Worm (Caenorhabditis elegans) whole organism, L3 larva: ENCODE measurements around the gene iglr-1.

ENCODE experiments used
- ceh-16 ChIP-seq: sonication (generic microtip); optimal IDR thresholded peaks from 2 replicates; lab custom pipeline; 2017; ENCODE audit warnings: missing biosample characterization, missing genetic modification characterization
- ceh-28 ChIP-seq: fragments of 150-350 bp; optimal IDR thresholded peaks from 2 replicates; lab custom pipeline; 2014; ENCODE audit warnings: missing biosample characterization, missing genetic modification reagents, missing genetic modification characterization
- ceh-9 ChIP-seq: sonication (generic microtip); optimal IDR thresholded peaks from 2 replicates; lab custom pipeline; 2018; ENCODE audit warnings: missing biosample characterization, missing genetic modification characterization
- daf-12 ChIP-seq: fragments of 150-350 bp; optimal IDR thresholded peaks from 2 replicates; lab custom pipeline; 2014; ENCODE audit warnings: missing biosample characterization, missing genetic modification reagents, missing genetic modification characterization
- egl-27 ChIP-seq: sonication (generic microtip); optimal IDR thresholded peaks from 4 replicates; lab custom pipeline; 2017; ENCODE audit warnings: missing biosample characterization, missing genetic modification reagents, missing genetic modification characterization
- egl-5 ChIP-seq: fragments of 150-350 bp; optimal IDR thresholded peaks from 2 replicates; lab custom pipeline; 2017; ENCODE audit warnings: missing biosample characterization, missing genetic modification reagents, missing genetic modification characterization, inconsistent platforms
- elt-1 ChIP-seq: fragments of 150-350 bp; optimal IDR thresholded peaks from 2 replicates; lab custom pipeline; 2014; ENCODE audit warnings: missing biosample characterization, missing genetic modification characterization
- elt-2 ChIP-seq: sonication (generic microtip); optimal IDR thresholded peaks from 2 replicates; lab custom pipeline; 2016; ENCODE audit warnings: missing genetic modification reagents, mild to moderate bottlenecking, missing genetic modification characterization, missing compliant biosample characterization
- elt-3 ChIP-seq, 3 experiments: fragments of 150-350 bp in 1 of 3; sonication (generic microtip) in 2 of 3; optimal IDR thresholded peaks; 2 replicates in 2 of 3; 4 replicates in 1 of 3; lab custom pipeline; 2014 to 2017; ENCODE audit warnings: missing biosample characterization in 3 of 3, missing genetic modification characterization in 3 of 3
- eor-1 ChIP-seq, 2 experiments: fragments of 150-350 bp; optimal IDR thresholded peaks; 2 replicates each; lab custom pipeline; 2014 to 2018; ENCODE audit warnings: missing biosample characterization in 2 of 2, missing genetic modification characterization in 2 of 2
- fkh-10 ChIP-seq: sonication (generic microtip); optimal IDR thresholded peaks from 2 replicates; lab custom pipeline; 2017; ENCODE audit warnings: missing biosample characterization, missing genetic modification reagents, missing genetic modification characterization
- fkh-2 ChIP-seq: fragments of 150-350 bp; optimal IDR thresholded peaks from 2 replicates; lab custom pipeline; 2014; ENCODE audit warnings: missing biosample characterization, missing genetic modification reagents, missing genetic modification characterization
- hmg-11 ChIP-seq: sonication (generic microtip); optimal IDR thresholded peaks from 2 replicates; lab custom pipeline; 2016; ENCODE audit warnings: missing genetic modification characterization, missing compliant biosample characterization
- jun-1 ChIP-seq: fragments of 150-350 bp; optimal IDR thresholded peaks from 2 replicates; lab custom pipeline; 2014; ENCODE audit warnings: missing biosample characterization, missing genetic modification reagents, missing genetic modification characterization
- lin-15B ChIP-seq: fragments of 150-350 bp; optimal IDR thresholded peaks from 2 replicates; lab custom pipeline; 2014; ENCODE audit warnings: missing biosample characterization, missing genetic modification characterization
- lin-39 ChIP-seq: fragments of 150-350 bp; optimal IDR thresholded peaks from 2 replicates; lab custom pipeline; 2018; ENCODE audit warnings: missing biosample characterization, missing genetic modification reagents, missing genetic modification characterization
- nfya-1 ChIP-seq: sonication (generic microtip); optimal IDR thresholded peaks from 2 replicates; lab custom pipeline; 2017; ENCODE audit warnings: missing genetic modification characterization, mild to moderate bottlenecking, missing compliant biosample characterization, antibody characterized with exemption, moderate library complexity; ENCODE audit not compliant: insufficient read depth
- nhr-12 ChIP-seq: fragments of 150-350 bp; optimal IDR thresholded peaks from 2 replicates; lab custom pipeline; 2014; ENCODE audit warnings: missing biosample characterization, missing genetic modification characterization
- nhr-23 ChIP-seq: fragments of 150-350 bp; optimal IDR thresholded peaks from 2 replicates; lab custom pipeline; 2014; ENCODE audit warnings: missing biosample characterization, missing genetic modification reagents, missing genetic modification characterization
- nhr-25 ChIP-seq: sonication (generic microtip); optimal IDR thresholded peaks from 2 replicates; lab custom pipeline; 2017; ENCODE audit warnings: missing biosample characterization, missing genetic modification characterization
- nhr-28 ChIP-seq: fragments of 150-350 bp; optimal IDR thresholded peaks from 2 replicates; lab custom pipeline; 2014; ENCODE audit warnings: missing biosample characterization, missing genetic modification characterization
- nhr-43 ChIP-seq: sonication (generic microtip); optimal IDR thresholded peaks from 2 replicates; lab custom pipeline; 2016; ENCODE audit warnings: mild to moderate bottlenecking, missing genetic modification characterization, missing compliant biosample characterization; ENCODE audit not compliant: poor library complexity, severe bottlenecking
- nhr-77 ChIP-seq: fragments of 150-350 bp; optimal IDR thresholded peaks from 2 replicates; lab custom pipeline; 2014; ENCODE audit warnings: missing biosample characterization, missing genetic modification characterization
- pha-4 ChIP-seq: fragments of 150-350 bp; optimal IDR thresholded peaks from 2 replicates; lab custom pipeline; 2014; ENCODE audit warnings: missing biosample characterization, missing genetic modification reagents, missing genetic modification characterization
- pqm-1 ChIP-seq: fragments of 150-350 bp; optimal IDR thresholded peaks from 2 replicates; lab custom pipeline; 2017; ENCODE audit warnings: missing biosample characterization, missing genetic modification characterization, inconsistent platforms
- sea-2 ChIP-seq: fragments of 150-350 bp; sonication (generic microtip); optimal IDR thresholded peaks from 4 replicates; lab custom pipeline; 2014; ENCODE audit warnings: missing biosample characterization, missing genetic modification reagents, missing genetic modification characterization
- skn-1 ChIP-seq: fragments of 150-350 bp; optimal IDR thresholded peaks from 2 replicates; lab custom pipeline; 2014; ENCODE audit warnings: missing biosample characterization, missing genetic modification characterization
- snpc-4 ChIP-seq: fragments of 150-350 bp; optimal IDR thresholded peaks from 2 replicates; lab custom pipeline; 2014; ENCODE audit warnings: missing biosample characterization, missing genetic modification characterization
- unc-62 ChIP-seq: fragments of 150-350 bp; sonication (generic microtip); optimal IDR thresholded peaks from 4 replicates; lab custom pipeline; 2014; ENCODE audit warnings: missing biosample characterization, missing genetic modification reagents, missing genetic modification characterization

The iglr-1 gene

ce11 chrX:14954548-14954947, 36.6 kb downstream of the iglr-1 start, which contains the start of gene pag-3:
Gene pag-3 (minus strand): TSS chrX:14954648.
- TF ChIP-seq nhr-28 (tag; lab: Kevin White, UChicago): no peak
- TF ChIP-seq, all 47 proteins: peak for 0

- TF ChIP-seq elt-1 (tag; lab: Kevin White, UChicago) (no peak), skn-1 (tag; lab: Kevin White, UChicago) (no peak), unc-62 (GFP tag; lab: Kevin White, UChicago) (no peak), nhr-43 (tag; lab: Kevin White, UChicago) (no peak), egl-27 (no peak), nfya-1 (no peak), ceh-9 (tag; lab: Kevin White, UChicago) (no peak), ceh-16 (no peak), sea-2 (no peak), nhr-25 (tag; lab: Kevin White, UChicago) (no peak), nhr-12 (no peak), fkh-10 (GFP tag; lab: Kevin White, UChicago) (no peak), lin-39 (tag; lab: Kevin White, UChicago) (no peak), egl-5 (no peak), fkh-2 (no peak), nhr-28 (tag; lab: Kevin White, UChicago) (no peak), nhr-77 (tag; lab: Kevin White, UChicago) (no peak)
Measured at ce11 chrX:14951797-14952196, 39.4 kb downstream of the iglr-1 start.

DNA sequence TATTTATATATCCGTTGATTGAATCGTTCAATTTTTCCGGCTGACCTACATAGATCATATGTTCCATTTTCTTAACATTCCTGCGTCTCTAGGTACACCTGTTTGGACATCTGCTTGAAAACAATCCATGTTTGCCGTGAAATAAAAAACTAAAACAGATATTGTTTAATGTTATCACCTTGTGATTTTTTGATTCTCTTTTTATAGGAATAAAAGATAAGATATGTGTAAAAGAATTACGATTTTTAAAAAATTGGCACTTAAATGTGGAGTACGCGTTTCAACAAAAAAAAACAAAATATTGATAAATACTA, 43.9 kb downstream of the iglr-1 start:
- TF ChIP-seq fkh-2: no peak
- TF ChIP-seq pha-4 (tag; lab: Kevin White, UChicago): peak; percentile 3
- peak; percentile 76 for TF ChIP-seq nhr-23 (tag; lab: Kevin White, UChicago)
- no peak for TF ChIP-seq egl-5

DNA sequence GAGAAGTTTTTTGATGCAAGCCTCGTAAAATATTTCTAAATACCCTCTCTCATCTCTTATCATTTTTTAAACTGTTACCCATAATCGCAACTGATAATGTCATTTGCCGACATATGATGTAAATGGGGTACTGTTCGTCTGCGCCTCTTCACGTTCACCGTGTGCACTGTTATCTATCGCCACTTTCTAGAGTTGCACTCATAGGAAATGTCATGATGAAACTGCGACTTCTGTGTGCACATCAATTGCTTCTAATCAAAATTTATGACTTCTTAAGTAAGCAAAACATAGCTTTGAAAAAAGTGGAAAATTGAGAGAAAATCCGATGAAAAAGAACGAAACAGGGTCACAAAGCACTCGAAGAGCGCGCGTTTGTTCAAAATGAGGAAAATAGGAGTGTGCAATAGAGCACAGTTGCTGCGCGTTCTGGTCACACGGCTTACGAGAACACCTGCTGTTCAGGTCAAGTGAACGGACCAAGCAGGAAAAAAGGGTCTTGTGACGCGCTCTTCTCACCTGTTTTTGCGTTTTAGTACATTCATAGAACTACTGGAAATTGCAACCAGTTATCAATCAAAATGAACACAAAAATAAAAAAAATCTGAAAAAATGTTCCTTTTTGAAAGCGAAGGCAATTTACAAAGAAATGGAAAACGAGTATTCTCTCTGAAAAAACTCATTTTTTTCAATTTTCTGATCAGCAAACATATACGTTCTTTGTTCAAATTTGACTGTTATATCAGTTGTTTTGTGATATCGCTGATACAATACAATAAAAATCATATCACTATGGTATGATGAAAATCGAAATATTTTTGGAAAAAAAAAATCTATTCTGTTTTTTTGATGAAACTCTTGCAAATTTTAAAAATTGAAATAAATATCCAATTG, 44.5 kb downstream of the iglr-1 start:
- peak; percentile 2 for TF ChIP-seq snpc-4 (tag; lab: Kevin White, UChicago)
- TF ChIP-seq lin-15B (tag; lab: Kevin White, UChicago): peak; percentile 77
- peak; percentile 30 for TF ChIP-seq nfya-1
- no peak for TF ChIP-seq ceh-28
- TF ChIP-seq elt-2 (tag; lab: Kevin White, UChicago): peak; percentile 99
- peak; percentile 94 for TF ChIP-seq pqm-1 (tag; lab: Kevin White, UChicago)
- no peak for TF ChIP-seq hmg-11 (tag; lab: Kevin White, UChicago)
- peak; percentile 73 for TF ChIP-seq egl-5
- peak; percentile 20 for TF ChIP-seq nhr-43 (tag; lab: Kevin White, UChicago)
- TF ChIP-seq jun-1 (tag; lab: Kevin White, UChicago): peak; percentile 52
- TF ChIP-seq eor-1 (tag; optimal IDR thresholded peaks at IDR 0.05; lab: Kevin White, UChicago): no peak
- TF ChIP-seq pha-4 (tag; lab: Kevin White, UChicago): peak; percentile 45
- no peak for TF ChIP-seq nhr-12
- TF ChIP-seq, all 47 proteins: peak for 9

- TF ChIP-seq hmg-11 (tag; lab: Kevin White, UChicago): no peak
- no peak for TF ChIP-seq daf-12 (tag; lab: Kevin White, UChicago)
- no peak for TF ChIP-seq fkh-10 (GFP tag; lab: Kevin White, UChicago)
- no peak for TF ChIP-seq nhr-43 (tag; lab: Kevin White, UChicago)
- TF ChIP-seq elt-3 (tag; optimal IDR thresholded peaks at IDR 0.05; lab: Kevin White, UChicago): no peak
- TF ChIP-seq nfya-1: no peak
Measured at ce11 chrX:14946217-14946463, 45.0 kb downstream of the iglr-1 start, which contains the start of gene mrp-5. Gene mrp-5 (minus strand): TSS chrX:14946317.

DNA sequence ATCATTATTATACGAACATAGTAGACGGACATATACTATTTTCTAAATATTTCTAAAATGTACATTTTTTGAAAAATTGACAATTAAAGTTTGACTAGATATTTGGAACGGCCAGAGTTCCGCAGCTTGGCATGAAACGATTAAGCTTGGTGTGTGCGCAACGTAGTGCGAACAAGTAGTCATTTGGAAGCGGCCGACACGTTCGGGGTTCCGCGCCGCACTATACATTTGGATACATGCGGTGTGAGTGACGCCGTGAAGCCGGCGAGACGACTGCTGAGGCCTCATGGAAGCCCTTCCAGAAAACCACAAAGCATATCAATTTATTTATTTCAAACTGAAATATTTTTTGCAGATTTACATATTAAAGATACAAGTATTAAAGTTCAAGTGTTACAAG, 53.0 kb downstream of the iglr-1 start:
- TF ChIP-seq skn-1 (tag; lab: Kevin White, UChicago) (no peak), nfya-1 (no peak), snpc-4 (tag; lab: Kevin White, UChicago) (peak; percentile 80), nhr-23 (tag; lab: Kevin White, UChicago) (no peak)
